Fruit fly (Drosophila melanogaster): ENCODE data around the gene IFT46.

IFT46 gene

dm6 chr2L:18568715-18569114 lies 47.2 kb downstream of the IFT46 start:
- no peak for TF ChIP-seq CG13775 (GFP tag; optimal IDR thresholded peaks at IDR 0.05)
- peak; percentile 14 for TF ChIP-seq mirr (GFP tag; optimal IDR thresholded peaks at IDR 0.05)
- peak; percentile 24 for TF ChIP-seq exex (tag; optimal IDR thresholded peaks at IDR 0.05)
- peak; percentile 10 for TF ChIP-seq sug (tag; optimal IDR thresholded peaks at IDR 0.05)
- peak; percentile 16 for TF ChIP-seq Med (GFP tag)
- TF ChIP-seq CG5953 (GFP tag; IDR thresholded peaks at IDR 0.05), result no peak
- no peak for TF ChIP-seq CG13287 (GFP tag; IDR thresholded peaks at IDR 0.05; ENCODE audit: partially characterized antibody)
- peak; percentile 51 for TF ChIP-seq sd (tag; optimal IDR thresholded peaks at IDR 0.05)
- TF ChIP-seq sens-2 (GFP tag; IDR thresholded peaks at IDR 0.05), result no peak

DNA sequence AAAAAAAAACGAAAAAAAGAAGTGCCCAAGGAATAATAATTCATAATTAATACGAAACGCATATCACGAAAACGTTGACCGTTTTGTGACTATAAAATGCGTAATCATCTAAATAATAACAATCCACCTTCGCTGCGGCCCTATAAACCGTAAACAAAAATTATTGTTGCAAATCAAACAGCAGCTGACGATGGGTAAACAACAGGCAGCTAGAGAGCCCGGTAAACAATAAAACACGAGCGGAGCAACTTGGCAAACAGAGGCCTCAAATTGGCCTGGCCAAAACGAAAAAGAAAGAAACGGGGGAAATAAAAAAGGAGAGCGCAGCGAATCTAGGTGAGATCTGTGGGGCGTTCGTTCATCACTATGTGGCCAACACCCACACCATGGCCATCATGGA lies 48.3 kb downstream of the IFT46 start:
- TF ChIP-seq croc (GFP tag; conservative IDR thresholded peaks at IDR 0.05) (no peak), fd3F (GFP tag; optimal IDR thresholded peaks at IDR 0.05) (peak; percentile 38), org-1 (GFP tag; optimal IDR thresholded peaks at IDR 0.05) (peak; percentile 55), CG11560 (tag; IDR thresholded peaks at IDR 0.05) (no peak), CG12299 (tag; optimal IDR thresholded peaks at IDR 0.05) (no peak), Hr78 (GFP tag; optimal IDR thresholded peaks at IDR 0.05) (no peak), CG4854 (GFP tag; optimal IDR thresholded peaks at IDR 0.05) (peak; percentile 33), CG12744 (GFP tag; optimal IDR thresholded peaks at IDR 0.05) (peak; percentile 39), CG15269 (tag; optimal IDR thresholded peaks at IDR 0.05) (peak; percentile 41), CG4360 (GFP tag; IDR thresholded peaks at IDR 0.05) (no peak), ewg (GFP tag; optimal IDR thresholded peaks at IDR 0.05) (no peak), CG7271 (tag; optimal IDR thresholded peaks at IDR 0.05) (no peak), E2f1 (GFP tag; IDR thresholded peaks at IDR 0.05) (no peak), hkb (optimal IDR thresholded peaks at IDR 0.05) (no peak), hkb (GFP tag; IDR thresholded peaks at IDR 0.05) (peak; percentile 37; the same call in 1 of the 2 replicates), MESR4 (GFP tag; optimal IDR thresholded peaks at IDR 0.05) (no peak), CG4707 (GFP tag; optimal IDR thresholded peaks at IDR 0.05) (no peak), HLH54F (GFP tag; optimal IDR thresholded peaks at IDR 0.05) (peak; percentile 42), phol (tag; optimal IDR thresholded peaks at IDR 0.05) (no peak), vfl (GFP tag; optimal IDR thresholded peaks at IDR 0.05) (no peak), Hey (tag; optimal IDR thresholded peaks at IDR 0.05) (no peak), CG4404 (GFP tag; IDR thresholded peaks at IDR 0.05) (no peak), ssp (GFP tag; IDR thresholded peaks at IDR 0.05) (no peak), mam (GFP tag; optimal IDR thresholded peaks at IDR 0.05) (peak; percentile 29), schlank (tag; optimal IDR thresholded peaks at IDR 0.05) (peak; percentile 78), crol (GFP tag; IDR thresholded peaks at IDR 0.05) (no peak), slbo (GFP tag; IDR thresholded peaks at IDR 0.05) (peak; percentile 49; the same call in 1 of the 2 replicates), CG7987 (GFP tag; optimal IDR thresholded peaks at IDR 0.05) (peak; percentile 74), ftz-f1 (GFP tag; optimal IDR thresholded peaks at IDR 0.05) (no peak), ham (GFP tag; IDR thresholded peaks at IDR 0.05) (no peak), sob (GFP tag; IDR thresholded peaks at IDR 0.05) (peak; percentile 70; the same call in 1 of the 2 replicates), Fer3 (tag; optimal IDR thresholded peaks at IDR 0.05) (peak; percentile 41), sd (tag; optimal IDR thresholded peaks at IDR 0.05) (peak; percentile 10), CG9215 (GFP tag; IDR thresholded peaks at IDR 0.05) (no peak), Drgx (GFP tag; IDR thresholded peaks at IDR 0.05) (no peak), dysf (GFP tag; IDR thresholded peaks at IDR 0.05) (no peak), Vsx1 (GFP tag; optimal IDR thresholded peaks at IDR 0.05) (peak; percentile 57), zfh1 (GFP tag; IDR thresholded peaks at IDR 0.05) (no peak), CG13287 (GFP tag; IDR thresholded peaks at IDR 0.05; ENCODE audit: partially characterized antibody) (no peak), CG34224 (GFP tag; IDR thresholded peaks at IDR 0.05; ENCODE audit: partially characterized antibody) (no peak), CG4730 (GFP tag; IDR thresholded peaks at IDR 0.05) (no peak), gcm (GFP tag; optimal IDR thresholded peaks at IDR 0.05) (no peak), CG2199 (GFP tag; IDR thresholded peaks at IDR 0.05) (no peak)
